Worm (Caenorhabditis elegans): ENCODE measurements around the gene abu-10.

ce11 chrX:3755753-3756152 is 42.2 kb upstream of the abu-10 start:
- TF ChIP-seq egl-18 (GFP tag; IDR thresholded peaks at IDR 0.05) (no peak), unc-62 (GFP tag; optimal IDR thresholded peaks at IDR 0.05) (no peak), ztf-25 (GFP tag; IDR thresholded peaks at IDR 0.05) (no peak), zim-3 (tag; optimal IDR thresholded peaks at IDR 0.05) (no peak)
